Worm (Caenorhabditis elegans): ENCODE results near the gene snt-2.
A peak's percentile ranks its signal among the peaks of the same experiment; 100 is the strongest.

The snt-2 gene

ce11 chrIII:789604-790003 lies 3.9 kb downstream of the snt-2 start (continued):
- TF ChIP-seq lin-14 (GFP tag; optimal IDR thresholded peaks at IDR 0.05) (peak; percentile 20), lin-39 (tag; optimal IDR thresholded peaks at IDR 0.05) (no peak), lin-35 (GFP tag; optimal IDR thresholded peaks at IDR 0.05) (no peak), egl-13 (tag; optimal IDR thresholded peaks at IDR 0.05) (peak; percentile 30), nhr-71 (tag; optimal IDR thresholded peaks at IDR 0.05) (peak; percentile 69), fkh-8 (tag; optimal IDR thresholded peaks at IDR 0.05) (peak; percentile 84), egl-27 (tag; optimal IDR thresholded peaks at IDR 0.05) (no peak), dpl-1 (GFP tag; optimal IDR thresholded peaks at IDR 0.05) (no peak), nhr-90 (tag; optimal IDR thresholded peaks at IDR 0.05; ENCODE audit: poor library complexity) (no peak)

- peak; percentile 78 for TF ChIP-seq swsn-7 (tag; optimal IDR thresholded peaks at IDR 0.05)
- TF ChIP-seq pax-3 (tag; optimal IDR thresholded peaks at IDR 0.05), result peak; percentile 81
- no peak for TF ChIP-seq lin-39 (tag; optimal IDR thresholded peaks at IDR 0.05)
- no peak for TF ChIP-seq hlh-4 (tag; optimal IDR thresholded peaks at IDR 0.05)
- no peak for TF ChIP-seq zag-1 (tag; optimal IDR thresholded peaks at IDR 0.05)
- TF ChIP-seq pqm-1 (tag; optimal IDR thresholded peaks at IDR 0.05), result no peak
- no peak for TF ChIP-seq aha-1 (tag; optimal IDR thresholded peaks at IDR 0.05)
- no peak for TF ChIP-seq ces-1 (GFP tag; optimal IDR thresholded peaks at IDR 0.05)
- TF ChIP-seq nhr-20 (tag; optimal IDR thresholded peaks at IDR 0.05), result peak; percentile 80
- peak; percentile 91 for TF ChIP-seq ceh-90 (tag; optimal IDR thresholded peaks at IDR 0.05)
- peak; percentile 75 for TF ChIP-seq fkh-4 (tag; optimal IDR thresholded peaks at IDR 0.05; ENCODE audit: borderline replicate concordance)
- TF ChIP-seq nhr-84 (tag; optimal IDR thresholded peaks at IDR 0.05), result no peak
- TF ChIP-seq ceh-88 (GFP tag; IDR thresholded peaks at IDR 0.05), result no peak
- peak; percentile 86 for TF ChIP-seq mep-1 (tag; optimal IDR thresholded peaks at IDR 0.05)
- peak; percentile 73 for TF ChIP-seq C16A3.4 (tag; optimal IDR thresholded peaks at IDR 0.05)
- TF ChIP-seq egl-27 (tag; optimal IDR thresholded peaks at IDR 0.05), result no peak
- peak; percentile 61 for TF ChIP-seq unc-86 (tag; optimal IDR thresholded peaks at IDR 0.05)
- TF ChIP-seq tlp-1 (tag; optimal IDR thresholded peaks at IDR 0.05), result no peak
- TF ChIP-seq pag-3 (tag; optimal IDR thresholded peaks at IDR 0.05; ENCODE audit: borderline replicate concordance, insufficient read depth), result no peak
- peak; percentile 68 for TF ChIP-seq C04F5.9 (tag; optimal IDR thresholded peaks at IDR 0.05)
- TF ChIP-seq hpl-2 (GFP tag; optimal IDR thresholded peaks at IDR 0.05), result peak; percentile 46
- peak; percentile 51 for TF ChIP-seq snpc-4 (tag; optimal IDR thresholded peaks at IDR 0.05)
- TF ChIP-seq alr-1 (tag; optimal IDR thresholded peaks at IDR 0.05; ENCODE audit: borderline replicate concordance), result no peak
- TF ChIP-seq mef-2 (tag; optimal IDR thresholded peaks at IDR 0.05), result no peak
- TF ChIP-seq elt-2 (tag; optimal IDR thresholded peaks at IDR 0.05), result peak; percentile 37
- TF ChIP-seq C34B4.2 (tag; optimal IDR thresholded peaks at IDR 0.05), result no peak
- peak; percentile 88 for TF ChIP-seq nhr-47 (tag; optimal IDR thresholded peaks at IDR 0.05)
- TF ChIP-seq nhr-12 (tag; optimal IDR thresholded peaks at IDR 0.05), result no peak
- TF ChIP-seq unc-62 (GFP tag; optimal IDR thresholded peaks at IDR 0.05), result no peak
- peak; percentile 83 for TF ChIP-seq snu-23 (GFP tag; optimal IDR thresholded peaks at IDR 0.05)
- TF ChIP-seq nhr-28 (tag; optimal IDR thresholded peaks at IDR 0.05), result no peak
- peak; percentile 89 for TF ChIP-seq lin-14 (GFP tag; optimal IDR thresholded peaks at IDR 0.05)
- peak; percentile 74 for TF ChIP-seq xbp-1 (tag; optimal IDR thresholded peaks at IDR 0.05)
- peak; percentile 85 to 92 for TF ChIP-seq lsy-2 (tag; optimal IDR thresholded peaks at IDR 0.05)
- TF ChIP-seq efl-1 (optimal IDR thresholded peaks at IDR 0.05), result peak; percentile 72 to 73
- peak; percentile 81 to 96 for TF ChIP-seq efl-1 (GFP tag; optimal IDR thresholded peaks at IDR 0.05 in 1 of 2)
- peak; percentile 93 for TF ChIP-seq lin-15B (tag; optimal IDR thresholded peaks at IDR 0.05)
- TF ChIP-seq tbx-2 (tag; optimal IDR thresholded peaks at IDR 0.05), result peak; percentile 87
- peak; percentile 92 for TF ChIP-seq nhr-85 (tag)
- TF ChIP-seq unc-30 (tag; optimal IDR thresholded peaks at IDR 0.05), result no peak
- TF ChIP-seq ztf-11 (tag; optimal IDR thresholded peaks at IDR 0.05), result peak in 1 of 2 experiments; percentile 82
- no peak for TF ChIP-seq sup-37 (GFP tag; optimal IDR thresholded peaks at IDR 0.05)
- no peak for TF ChIP-seq fos-1 (tag; optimal IDR thresholded peaks at IDR 0.05)
- TF ChIP-seq jun-1 (tag; optimal IDR thresholded peaks at IDR 0.05), result peak; percentile 52
- peak; percentile 42 for TF ChIP-seq nhr-77 (tag; optimal IDR thresholded peaks at IDR 0.05)
- peak; percentile 76 for TF ChIP-seq lin-13 (GFP tag; optimal IDR thresholded peaks at IDR 0.05)
Observed at ce11 chrIII:783254-783753, 10.2 kb downstream of the snt-2 start, which contains the start of the genes dagl-2 and ppm-1.G. Gene dagl-2 (minus strand): TSS chrIII:783305. Gene ppm-1.G (plus strand): TSS chrIII:783703.
